Worm (Caenorhabditis elegans) whole organism, L1 larva: Measurements from ENCODE around the gene col-142.
A peak's percentile ranks its signal among the peaks of the same experiment; 100 is the strongest.

Experiments
- C04F5.9 ChIP-seq: sonication (generic microtip); optimal IDR thresholded peaks from 2 replicates; lab custom pipeline; 2016; ENCODE audit warnings: missing genetic modification characterization, missing compliant biosample characterization
- C16A3.4 ChIP-seq: fragments of 150-350 bp; optimal IDR thresholded peaks from 2 replicates; lab custom pipeline; 2014; ENCODE audit warnings: missing biosample characterization, missing genetic modification characterization
- F16B12.6 ChIP-seq: fragments of 150-350 bp; optimal IDR thresholded peaks from 2 replicates; lab custom pipeline; 2014; ENCODE audit warnings: missing biosample characterization, missing genetic modification characterization
- aha-1 ChIP-seq: fragments of 150-350 bp; optimal IDR thresholded peaks from 2 replicates; lab custom pipeline; 2014; ENCODE audit warnings: missing biosample characterization, missing genetic modification characterization
- ama-1 ChIP-seq: fragments of 150-350 bp; optimal IDR thresholded peaks from 2 replicates; lab custom pipeline; 2014
- ceh-63 ChIP-seq: fragments of 200-800 bp; sonication (Bioruptor generic); optimal IDR thresholded peaks from 2 replicates; lab custom pipeline; 2018; ENCODE audit warnings: mild to moderate bottlenecking, missing genetic modification characterization, missing compliant biosample characterization
- ceh-82 ChIP-seq, 3 experiments: fragments of 150-350 bp in 1 of 3; sonication (generic microtip) in 2 of 3; optimal IDR thresholded peaks; 2 replicates each; lab custom pipeline; 2014 to 2017; ENCODE audit warnings: missing biosample characterization in 3 of 3, missing genetic modification characterization in 3 of 3
- ceh-88 ChIP-seq: fragments of 200-800 bp; sonication (Bioruptor generic); IDR thresholded peaks from 2 replicates; pipeline ENCODE4 v1.3.6; 2022; ENCODE audit warnings: missing genetic modification characterization, missing compliant biosample characterization
- dpl-1 ChIP-seq, 3 experiments: fragments of 150-350 bp in 2 of 3; sonication (generic microtip) in 1 of 3; optimal IDR thresholded peaks; 2 replicates each; lab custom pipeline; 2014 to 2017; ENCODE audit warnings: missing biosample characterization in 3 of 3, missing genetic modification characterization in 3 of 3, missing genetic modification reagents in 3 of 3
- dsc-1 ChIP-seq: sonication (generic microtip); optimal IDR thresholded peaks from 2 replicates; lab custom pipeline; 2016; ENCODE audit warnings: mild to moderate bottlenecking, missing genetic modification characterization, missing compliant biosample characterization
- efl-1 ChIP-seq, 4 experiments: fragments of 150-350 bp; optimal IDR thresholded peaks in 3 of 4; peaks in 1 of 4; 1 replicate in 1 of 4; 2 replicates in 3 of 4; lab custom pipeline; 2014; ENCODE audit warnings: missing biosample characterization in 2 of 4, missing genetic modification characterization in 2 of 4, missing genetic modification reagents in 2 of 4
- egl-13 ChIP-seq: sonication (generic microtip); optimal IDR thresholded peaks from 2 replicates; lab custom pipeline; 2016; ENCODE audit warnings: missing genotype, missing genetic modification reagents, missing genetic modification characterization, missing compliant biosample characterization
- elt-3 ChIP-seq, 6 experiments: fragments of 150-350 bp in 1 of 6; sonication (generic microtip); optimal IDR thresholded peaks; 2 replicates each; lab custom pipeline; 2017 to 2018; ENCODE audit warnings: missing biosample characterization in 6 of 6, missing genetic modification characterization in 6 of 6, inconsistent platforms in 1 of 6
- fkh-4 ChIP-seq: sonication (generic microtip); optimal IDR thresholded peaks from 2 replicates; lab custom pipeline; 2016; ENCODE audit warnings: missing compliant biosample characterization, missing genetic modification characterization, borderline replicate concordance
- fos-1 ChIP-seq: fragments of 150-350 bp; optimal IDR thresholded peaks from 2 replicates; lab custom pipeline; 2014; ENCODE audit warnings: missing biosample characterization, missing genetic modification characterization
- lin-13 ChIP-seq: fragments of 150-350 bp; optimal IDR thresholded peaks from 2 replicates; lab custom pipeline; 2014; ENCODE audit warnings: missing biosample characterization, missing genetic modification reagents, missing genetic modification characterization
- lin-14 ChIP-seq: fragments of 200-800 bp; sonication (Bioruptor generic); optimal IDR thresholded peaks from 2 replicates; lab custom pipeline; 2018; ENCODE audit warnings: mild to moderate bottlenecking, missing genetic modification characterization, moderate library complexity, missing compliant biosample characterization
- lin-35 ChIP-seq, 2 experiments: fragments of 150-350 bp; optimal IDR thresholded peaks; 2 replicates each; lab custom pipeline; 2014; ENCODE audit warnings: missing biosample characterization in 2 of 2, missing genetic modification characterization in 2 of 2, missing genetic modification reagents in 2 of 2
- lin-39 ChIP-seq: fragments of 150-350 bp; optimal IDR thresholded peaks from 2 replicates; lab custom pipeline; 2014; ENCODE audit warnings: missing biosample characterization, missing genetic modification reagents, missing genetic modification characterization
- lir-3 ChIP-seq: sonication (generic microtip); optimal IDR thresholded peaks from 2 replicates; lab custom pipeline; 2016; ENCODE audit warnings: mild to moderate bottlenecking, missing genetic modification characterization, moderate library complexity, missing compliant biosample characterization; ENCODE audit not compliant: poor library complexity
- mab-9 ChIP-seq: fragments of 200-800 bp; sonication (Bioruptor generic); IDR thresholded peaks from 2 replicates; pipeline ENCODE4 v1.3.6; 2022; ENCODE audit warnings: missing genetic modification reagents, missing genetic modification characterization, missing compliant biosample characterization
- mef-2 ChIP-seq: fragments of 150-350 bp; optimal IDR thresholded peaks from 2 replicates; lab custom pipeline; 2014; ENCODE audit warnings: missing biosample characterization, missing genetic modification characterization
- nhr-12 ChIP-seq: sonication (generic microtip); optimal IDR thresholded peaks from 2 replicates; lab custom pipeline; 2017; ENCODE audit warnings: missing biosample characterization, missing genetic modification characterization
- nhr-19 ChIP-seq: fragments of 200-800 bp; sonication (Bioruptor generic); conservative IDR thresholded peaks from 2 replicates; pipeline ENCODE4 v1.3.6; 2022; ENCODE audit warnings: missing genetic modification characterization, missing compliant biosample characterization
- nhr-28 ChIP-seq: fragments of 150-350 bp; optimal IDR thresholded peaks from 2 replicates; lab custom pipeline; 2014; ENCODE audit warnings: missing biosample characterization, missing genetic modification characterization
- nhr-71 ChIP-seq: sonication (generic microtip); optimal IDR thresholded peaks from 2 replicates; lab custom pipeline; 2016; ENCODE audit warnings: mild to moderate bottlenecking, missing genetic modification characterization, moderate library complexity, missing compliant biosample characterization
- nhr-85 ChIP-seq: sonication (generic microtip); peaks from one replicate; lab custom pipeline; 2016; ENCODE audit warnings: missing genetic modification characterization, inconsistent platforms, missing compliant biosample characterization
- pax-3 ChIP-seq: fragments of 200-800 bp; sonication (Bioruptor generic); optimal IDR thresholded peaks from 2 replicates; lab custom pipeline; 2018; ENCODE audit warnings: mild to moderate bottlenecking, missing genetic modification characterization, moderate library complexity, missing compliant biosample characterization
- pqm-1 ChIP-seq: sonication (generic microtip); optimal IDR thresholded peaks from 3 replicates; lab custom pipeline; 2017; ENCODE audit warnings: missing biosample characterization, missing genetic modification characterization
- rnt-1 ChIP-seq: sonication (generic microtip); optimal IDR thresholded peaks from 2 replicates; lab custom pipeline; 2016; ENCODE audit warnings: mild to moderate bottlenecking, missing genetic modification characterization, moderate library complexity, missing compliant biosample characterization
- skn-1 ChIP-seq: fragments of 150-350 bp; optimal IDR thresholded peaks from 2 replicates; lab custom pipeline; 2014; ENCODE audit warnings: missing biosample characterization, missing genetic modification characterization
- sox-4 ChIP-seq: sonication (generic microtip); optimal IDR thresholded peaks from 2 replicates; lab custom pipeline; 2016; ENCODE audit warnings: missing genetic modification characterization, missing compliant biosample characterization
- swsn-7 ChIP-seq: sonication (generic microtip); optimal IDR thresholded peaks from 2 replicates; lab custom pipeline; 2016; ENCODE audit warnings: missing genetic modification characterization, missing compliant biosample characterization
- tbx-2 ChIP-seq: sonication (generic microtip); optimal IDR thresholded peaks from 2 replicates; lab custom pipeline; 2016; ENCODE audit warnings: missing genetic modification characterization, missing compliant biosample characterization
- tlp-1 ChIP-seq: fragments of 150-350 bp; optimal IDR thresholded peaks from 2 replicates; lab custom pipeline; 2014; ENCODE audit warnings: missing biosample characterization, missing genetic modification characterization
- unc-30 ChIP-seq: sonication (generic microtip); optimal IDR thresholded peaks from 2 replicates; lab custom pipeline; 2017; ENCODE audit warnings: missing biosample characterization, missing genetic modification characterization
- unc-62 ChIP-seq: fragments of 150-350 bp; optimal IDR thresholded peaks from 2 replicates; lab custom pipeline; 2014; ENCODE audit warnings: missing biosample characterization, missing genetic modification reagents, missing genetic modification characterization
- unc-86 ChIP-seq: sonication (generic microtip); optimal IDR thresholded peaks from 2 replicates; lab custom pipeline; 2016; ENCODE audit warnings: missing genetic modification characterization, missing compliant biosample characterization
- vab-15 ChIP-seq: sonication (generic microtip); optimal IDR thresholded peaks from 2 replicates; lab custom pipeline; 2017; ENCODE audit warnings: missing genotype, mild to moderate bottlenecking, missing genetic modification characterization, missing compliant biosample characterization
- xbp-1 ChIP-seq: sonication (generic microtip); optimal IDR thresholded peaks from 2 replicates; lab custom pipeline; 2016; ENCODE audit warnings: missing genetic modification characterization, missing compliant biosample characterization
- ztf-11 ChIP-seq, 2 experiments: sonication (generic microtip); optimal IDR thresholded peaks; 2 replicates each; lab custom pipeline; 2016 to 2017; ENCODE audit warnings: missing genetic modification characterization in 2 of 2, missing biosample characterization in 1 of 2, missing compliant biosample characterization in 1 of 2
- ztf-4 ChIP-seq: fragments of 150-350 bp; optimal IDR thresholded peaks from 2 replicates; lab custom pipeline; 2014; ENCODE audit warnings: missing biosample characterization, missing genetic modification characterization

Gene col-142

DNA sequence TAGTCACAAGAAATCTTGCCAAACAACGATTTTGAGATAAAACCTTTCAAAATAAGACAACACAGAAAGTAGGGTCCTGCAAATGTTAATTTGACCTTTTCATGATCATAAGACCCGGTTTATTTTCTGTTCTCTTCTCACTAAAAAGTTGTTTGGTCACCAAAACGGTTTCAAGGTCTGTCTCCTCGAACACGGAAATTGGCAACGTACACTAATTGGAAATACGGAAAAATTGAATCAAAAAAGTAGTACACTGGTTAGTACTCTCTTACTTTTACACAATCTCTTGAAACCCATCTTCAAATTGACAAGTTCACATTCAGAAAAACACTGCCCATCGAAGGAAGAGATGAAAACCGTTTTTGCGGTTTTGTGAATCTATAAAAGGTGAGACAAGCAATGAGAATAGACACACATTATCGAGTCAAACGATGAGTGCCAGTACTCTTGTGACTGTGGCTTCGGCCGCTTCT is at the start of gene col-142:
Gene col-142 (plus strand): TSS at position 423 of the 473 bp plus-strand sequence.
- TF ChIP-seq lin-14 (peak; percentile 64), nhr-85 (peak; percentile 84), nhr-71 (tag; lab: Kevin White, UChicago) (no peak), ceh-63 (no peak), vab-15 (tag; lab: Kevin White, UChicago) (no peak)

- TF ChIP-seq C04F5.9 (no peak), F16B12.6 (no peak), skn-1 (tag; lab: Kevin White, UChicago) (no peak), dpl-1 (GFP tag; optimal IDR thresholded peaks at IDR 0.05; lab: Kevin White, UChicago) (no peak), tbx-2 (tag; lab: Kevin White, UChicago) (no peak), nhr-12 (tag; lab: Kevin White, UChicago) (no peak), rnt-1 (tag; lab: Kevin White, UChicago) (no peak)
Observed at ce11 chrV:6782260-6782659, 48.7 kb upstream of the col-142 start.

DNA sequence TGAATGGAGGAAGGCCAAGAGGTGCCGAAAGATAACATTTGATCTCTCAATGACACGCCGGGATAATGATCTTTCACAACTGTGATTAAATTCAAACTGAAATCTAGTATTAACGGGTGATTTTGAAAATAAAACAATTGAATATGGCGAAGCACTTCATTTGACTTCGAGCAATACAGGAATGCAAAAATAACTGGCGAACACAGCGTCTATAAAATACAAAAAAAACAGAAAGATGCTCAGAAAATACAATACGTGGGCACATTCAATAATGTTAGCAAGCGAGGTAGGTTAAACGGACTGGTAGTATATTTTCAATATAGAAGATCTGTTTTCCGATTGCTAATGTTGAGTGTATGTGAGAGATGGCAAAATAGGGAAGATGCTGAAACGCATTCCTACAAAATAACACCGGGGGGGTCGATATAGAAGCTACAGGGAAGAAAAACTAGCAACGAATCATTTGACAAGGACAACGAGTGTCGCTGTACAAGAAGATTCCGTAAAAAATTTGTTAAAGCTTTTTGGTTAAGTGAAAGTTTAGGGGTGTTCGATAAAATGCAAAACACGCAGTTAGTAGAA is 47.8 kb upstream of the col-142 start:
- no peak for TF ChIP-seq efl-1 (optimal IDR thresholded peaks at IDR 0.05; lab: Kevin White, UChicago)
- TF ChIP-seq efl-1 (GFP tag; optimal IDR thresholded peaks at IDR 0.05 in 1 of 2; lab: Kevin White, UChicago), result peak in 1 of 2 experiments; percentile 60
- TF ChIP-seq ama-1 (lab: Kevin White, UChicago), result no peak

ce11 chrV:6784853-6785492 is 46.0 kb upstream of the col-142 start, which contains the start of the genes spn-4 and spe-39:
Gene spn-4, minus strand, starts transcription at chrV:6784903.
Gene spe-39, plus strand, starts transcription at chrV:6785451.
- TF ChIP-seq C04F5.9 (peak; percentile 1), ztf-11 (tag; optimal IDR thresholded peaks at IDR 0.05; lab: Kevin White, UChicago) (peak in 1 of 2 experiments; percentile 72), nhr-12 (tag; lab: Kevin White, UChicago) (no peak), fos-1 (tag; lab: Kevin White, UChicago) (no peak), ceh-63 (no peak), xbp-1 (tag; lab: Kevin White, UChicago) (peak; percentile 79), nhr-71 (tag; lab: Kevin White, UChicago) (peak; percentile 86), swsn-7 (tag; lab: Kevin White, UChicago) (peak; percentile 81), C16A3.4 (tag; lab: Kevin White, UChicago) (peak; percentile 83), sox-4 (peak; percentile 70), ceh-88 (no peak), ceh-82 (tag; optimal IDR thresholded peaks at IDR 0.05; lab: Kevin White, UChicago) (peak; percentile 53 to 76 (median 63)), lin-35 (GFP tag; optimal IDR thresholded peaks at IDR 0.05; lab: Kevin White, UChicago) (peak; percentile 93 to 97), unc-86 (tag; lab: Kevin White, UChicago) (peak; percentile 66), lin-39 (tag; lab: Kevin White, UChicago) (peak; percentile 80), fkh-4 (tag; lab: Kevin White, UChicago) (peak; percentile 28), unc-62 (no peak), egl-13 (tag; lab: Kevin White, UChicago) (peak; percentile 69), nhr-28 (tag; lab: Kevin White, UChicago) (no peak), ztf-4 (tag; lab: Kevin White, UChicago) (peak; percentile 9), dpl-1 (GFP tag; optimal IDR thresholded peaks at IDR 0.05; lab: Kevin White, UChicago) (peak; percentile 94 to 95 (median 94)), efl-1 (optimal IDR thresholded peaks at IDR 0.05; lab: Kevin White, UChicago) (peak; percentile 71 to 95), efl-1 (GFP tag; optimal IDR thresholded peaks at IDR 0.05 in 1 of 2; lab: Kevin White, UChicago) (peak; percentile 93 to 99), mab-9 (GFP tag; lab: Robert Waterston, UW) (peak; percentile 20; the same call in 1 of the 2 replicates), nhr-85 (peak; percentile 89), lin-14 (peak; percentile 68), tbx-2 (tag; lab: Kevin White, UChicago) (peak; percentile 73), aha-1 (tag; lab: Kevin White, UChicago) (no peak), unc-30 (tag; lab: Kevin White, UChicago) (no peak), lir-3 (tag; lab: Kevin White, UChicago) (peak; percentile 67), elt-3 (tag; optimal IDR thresholded peaks at IDR 0.05; lab: Kevin White, UChicago) (peak in 2 of 6 experiments; percentile 42 to 55), nhr-19 (peak; percentile 73), pax-3 (tag; lab: Kevin White, UChicago) (no peak), lin-13 (GFP tag; lab: Kevin White, UChicago) (peak; percentile 80), rnt-1 (tag; lab: Kevin White, UChicago) (peak; percentile 92), tlp-1 (tag; lab: Kevin White, UChicago) (no peak), F16B12.6 (peak; percentile 28), pqm-1 (tag; lab: Kevin White, UChicago) (no peak), dsc-1 (tag; lab: Kevin White, UChicago) (peak; percentile 84), mef-2 (tag; lab: Kevin White, UChicago) (no peak)
